Worm (Caenorhabditis elegans): ENCODE results near the gene nhr-66.

ce11 chrIV:8223055-8223454 lies 13.3 kb downstream of the nhr-66 start:
- TF ChIP-seq hlh-30 (tag; optimal IDR thresholded peaks at IDR 0.05; ENCODE audit: insufficient read depth) (no peak), hlh-15 (tag; optimal IDR thresholded peaks at IDR 0.05) (no peak), ceh-45 (GFP tag; IDR thresholded peaks at IDR 0.05) (no peak), ama-1 (optimal IDR thresholded peaks at IDR 0.05) (no peak), C38D4.7 (GFP tag; optimal IDR thresholded peaks at IDR 0.05) (no peak), K02D7.2 (tag; optimal IDR thresholded peaks at IDR 0.05) (no peak), ceh-2 (tag; optimal IDR thresholded peaks at IDR 0.05) (no peak)

Measured in whole organism, late embryonic.